Fruit fly (Drosophila melanogaster) whole organism, embryonic: ENCODE measurements around the gene CG7304.

Source experiments
- Ada2b ChIP-seq: fragments of 200-800 bp; sonication (Bioruptor generic); IDR thresholded peaks from 2 replicates; pipeline ENCODE4 v1.3.6; 2022; ENCODE audit warnings: missing biosample characterization, missing genetic modification characterization
- Antp ChIP-seq: fragments of 200-800 bp; sonication (Bioruptor generic); optimal IDR thresholded peaks from 3 replicates; lab custom pipeline; 2016; ENCODE audit warnings: missing biosample characterization, missing genetic modification characterization
- Asciz ChIP-seq: fragments of 200-800 bp; sonication (Bioruptor generic); optimal IDR thresholded peaks from 2 replicates; lab custom pipeline; 2017; ENCODE audit warnings: missing biosample characterization, mild to moderate bottlenecking, missing genetic modification characterization, missing genetic modification reagents
- Atf-2 ChIP-seq: fragments of 200-800 bp; sonication (Bioruptor generic); optimal IDR thresholded peaks from 2 replicates; lab custom pipeline; 2016; ENCODE audit warnings: missing biosample characterization, missing genetic modification characterization
- CG1024 ChIP-seq: fragments of 200-800 bp; sonication (Bioruptor generic); IDR thresholded peaks from 2 replicates; pipeline ENCODE4 v1.3.6; 2022; ENCODE audit warnings: missing biosample characterization, missing genetic modification characterization
- CG10462 ChIP-seq: fragments of 200-800 bp; sonication (Bioruptor generic); optimal IDR thresholded peaks from 2 replicates; lab custom pipeline; 2016; ENCODE audit warnings: missing biosample characterization, missing genetic modification characterization
- CG10543 ChIP-seq: fragments of 200-800 bp; sonication (Bioruptor generic); optimal IDR thresholded peaks from 3 replicates; lab custom pipeline; 2017; ENCODE audit warnings: missing biosample characterization, mild to moderate bottlenecking, missing genetic modification characterization, moderate library complexity
- CG12299 ChIP-seq: fragments of 200-800 bp; sonication (Bioruptor generic); optimal IDR thresholded peaks from 2 replicates; lab custom pipeline; 2018; ENCODE audit warnings: missing biosample characterization, mild to moderate bottlenecking, missing genetic modification characterization
- CG12391 ChIP-seq: fragments of 200-800 bp; sonication (Bioruptor generic); optimal IDR thresholded peaks from 3 replicates; lab custom pipeline; 2018; ENCODE audit warnings: missing biosample characterization, mild to moderate bottlenecking, missing genetic modification characterization, moderate library complexity
- CG12659 ChIP-seq: fragments of 200-800 bp; sonication (Bioruptor generic); optimal IDR thresholded peaks from 3 replicates; lab custom pipeline; 2017; ENCODE audit warnings: mild to moderate bottlenecking, missing biosample characterization, missing genetic modification reagents, missing genetic modification characterization
- CG12942 ChIP-seq: fragments of 200-800 bp; sonication (Bioruptor generic); optimal IDR thresholded peaks from 3 replicates; lab custom pipeline; 2016; ENCODE audit warnings: missing biosample characterization, missing genetic modification characterization
- CG14050 ChIP-seq: fragments of 200-800 bp; sonication (Bioruptor generic); IDR thresholded peaks from 3 replicates; pipeline ENCODE4 v1.3.6; 2022; ENCODE audit warnings: missing biosample characterization, missing genetic modification characterization
- CG14441 ChIP-seq: fragments of 200-800 bp; sonication (Bioruptor generic); IDR thresholded peaks from 2 replicates; pipeline ENCODE4 v1.3.6; 2022; ENCODE audit warnings: missing biosample characterization, missing genetic modification characterization
- CG14710 ChIP-seq: fragments of 200-800 bp; sonication (Bioruptor generic); optimal IDR thresholded peaks from 3 replicates; lab custom pipeline; 2019; ENCODE audit warnings: missing biosample characterization, mild to moderate bottlenecking, missing genetic modification characterization, moderate library complexity
- CG14860 ChIP-seq: fragments of 200-800 bp; sonication (Bioruptor generic); IDR thresholded peaks from 3 replicates; pipeline ENCODE4 v1.3.6; 2022; ENCODE audit warnings: missing biosample characterization, missing genetic modification characterization; ENCODE audit not compliant: partially characterized antibody
- CG15073 ChIP-seq: fragments of 200-800 bp; sonication (Bioruptor generic); optimal IDR thresholded peaks from 2 replicates; lab custom pipeline; 2016; ENCODE audit warnings: missing biosample characterization, missing genetic modification characterization
- CG15601 ChIP-seq: fragments of 200-800 bp; sonication (Bioruptor generic); optimal IDR thresholded peaks from 3 replicates; lab custom pipeline; 2019; ENCODE audit warnings: missing biosample characterization, mild to moderate bottlenecking, missing genetic modification characterization, moderate library complexity
- CG30020 ChIP-seq: fragments of 200-800 bp; optimal IDR thresholded peaks from 2 replicates; lab custom pipeline; 2019; ENCODE audit warnings: missing biosample characterization, mild to moderate bottlenecking, missing genetic modification characterization, moderate library complexity
- CG33213 ChIP-seq: fragments of 200-800 bp; sonication (Bioruptor generic); optimal IDR thresholded peaks from 3 replicates; lab custom pipeline; 2016; ENCODE audit warnings: missing biosample characterization, missing genetic modification characterization
- CG3847 ChIP-seq: fragments of 200-800 bp; sonication (Bioruptor generic); IDR thresholded peaks from 2 replicates; pipeline ENCODE4 v1.3.6; 2022; ENCODE audit warnings: missing biosample characterization, missing genetic modification characterization
- CG4617 ChIP-seq: fragments of 200-800 bp; sonication (Bioruptor generic); optimal IDR thresholded peaks from 3 replicates; lab custom pipeline; 2016; ENCODE audit warnings: missing biosample characterization, missing genetic modification characterization, borderline replicate concordance
- CG4730 ChIP-seq: fragments of 200-800 bp; sonication (Bioruptor generic); IDR thresholded peaks from 2 replicates; pipeline ENCODE4 v1.3.6; 2022; ENCODE audit warnings: missing biosample characterization, missing genetic modification characterization
- CG4820 ChIP-seq: fragments of 200-800 bp; sonication (Bioruptor generic); optimal IDR thresholded peaks from 3 replicates; lab custom pipeline; 2016; ENCODE audit warnings: missing biosample characterization, missing genetic modification characterization
- D19A ChIP-seq: fragments of 200-800 bp; optimal IDR thresholded peaks from 3 replicates; lab custom pipeline; 2019; ENCODE audit warnings: missing biosample characterization, mild to moderate bottlenecking, missing genetic modification characterization, moderate library complexity
- Doc2 ChIP-seq: fragments of 200-800 bp; sonication (Bioruptor generic); IDR thresholded peaks from 2 replicates; pipeline ENCODE4 v1.3.6; 2022; ENCODE audit warnings: missing biosample characterization, missing genetic modification characterization
- Dref ChIP-seq: fragments of 200-800 bp; sonication (Bioruptor generic); IDR thresholded peaks from 2 replicates; pipeline ENCODE4 v1.3.6; 2022; ENCODE audit warnings: missing biosample characterization, missing genetic modification characterization
- Fer1 ChIP-seq: fragments of 200-800 bp; sonication (Bioruptor generic); optimal IDR thresholded peaks from 2 replicates; lab custom pipeline; 2017; ENCODE audit warnings: missing biosample characterization, mild to moderate bottlenecking, missing genetic modification characterization
- HHEX ChIP-seq: fragments of 200-800 bp; sonication (Bioruptor generic); optimal IDR thresholded peaks from 3 replicates; lab custom pipeline; 2017; ENCODE audit warnings: missing biosample characterization, mild to moderate bottlenecking, missing genetic modification characterization, missing genetic modification reagents
- Hr78 ChIP-seq, 2 experiments: fragments of 200-800 bp in 1 of 2; fragments of >200 bp in 1 of 2; sonication (Bioruptor generic) in 1 of 2; optimal IDR thresholded peaks; 2 replicates each; lab custom pipeline; 2017 to 2019; ENCODE audit warnings: missing biosample characterization in 2 of 2, missing genetic modification characterization in 2 of 2, mild to moderate bottlenecking in 1 of 2, moderate library complexity in 1 of 2
- MESR4 ChIP-seq: fragments of 200-800 bp; sonication (Bioruptor generic); optimal IDR thresholded peaks from 2 replicates; lab custom pipeline; 2018; ENCODE audit warnings: missing biosample characterization, mild to moderate bottlenecking, missing genetic modification characterization, moderate library complexity
- NK7.1 ChIP-seq: fragments of 200-800 bp; sonication (Bioruptor generic); optimal IDR thresholded peaks from 3 replicates; lab custom pipeline; 2016; ENCODE audit warnings: missing biosample characterization, missing genetic modification characterization
- NfI ChIP-seq: fragments of 200-800 bp; sonication (Bioruptor generic); optimal IDR thresholded peaks from 3 replicates; lab custom pipeline; 2018; ENCODE audit warnings: missing biosample characterization, mild to moderate bottlenecking, missing genetic modification characterization, moderate library complexity
- Pdp1 ChIP-seq, 2 experiments: fragments of 200-800 bp; sonication (Bioruptor generic); optimal IDR thresholded peaks; 3 replicates each; lab custom pipeline; 2016; ENCODE audit warnings: missing biosample characterization in 2 of 2, missing genetic modification characterization in 2 of 2, mild to moderate bottlenecking in 1 of 2, moderate library complexity in 1 of 2
- bcd ChIP-seq: fragments of 200-800 bp; sonication (Bioruptor generic); optimal IDR thresholded peaks from 2 replicates; lab custom pipeline; 2017; ENCODE audit warnings: missing biosample characterization, mild to moderate bottlenecking, missing genetic modification characterization
- dm ChIP-seq: fragments of 200-800 bp; sonication (Bioruptor generic); optimal IDR thresholded peaks from 3 replicates; lab custom pipeline; 2016; ENCODE audit warnings: missing biosample characterization, missing genetic modification characterization
- dysf ChIP-seq: fragments of 200-800 bp; sonication (Bioruptor generic); IDR thresholded peaks from 3 replicates; pipeline ENCODE4 v1.3.6; 2022; ENCODE audit warnings: missing biosample characterization, missing genetic modification characterization
- fd96Cb ChIP-seq: fragments of 200-800 bp; sonication (Bioruptor generic); optimal IDR thresholded peaks from 2 replicates; lab custom pipeline; 2018; ENCODE audit warnings: missing biosample characterization, mild to moderate bottlenecking, missing genetic modification characterization, moderate library complexity
- ham ChIP-seq: fragments of 200-800 bp; sonication (Bioruptor generic); IDR thresholded peaks from 2 replicates; pipeline ENCODE4 v1.3.6; 2022; ENCODE audit warnings: missing biosample characterization, missing genetic modification characterization
- hbn ChIP-seq: fragments of 200-800 bp; sonication (Bioruptor generic); IDR thresholded peaks from 2 replicates; pipeline ENCODE4 v1.3.6; 2022; ENCODE audit warnings: missing biosample characterization, missing genetic modification characterization; ENCODE audit not compliant: partially characterized antibody
- insv ChIP-seq, 2 experiments: fragments of 200-800 bp; sonication (Bioruptor generic); optimal IDR thresholded peaks; 3 replicates each; lab custom pipeline; 2016 to 2018; ENCODE audit warnings: missing biosample characterization in 2 of 2, missing genetic modification characterization in 2 of 2
- knrl ChIP-seq: fragments of 200-800 bp; sonication (Bioruptor generic); IDR thresholded peaks from 3 replicates; pipeline ENCODE4 v1.3.6; 2022; ENCODE audit warnings: missing biosample characterization, missing genetic modification characterization; ENCODE audit not compliant: partially characterized antibody
- nau ChIP-seq: fragments of 200-800 bp; sonication (Bioruptor generic); optimal IDR thresholded peaks from 3 replicates; lab custom pipeline; 2017; ENCODE audit warnings: missing biosample characterization, mild to moderate bottlenecking, missing genetic modification characterization, missing genetic modification reagents
- oc ChIP-seq: fragments of 200-800 bp; sonication (Bioruptor generic); optimal IDR thresholded peaks from 2 replicates; lab custom pipeline; 2018; ENCODE audit warnings: missing biosample characterization, mild to moderate bottlenecking, missing genetic modification characterization, moderate library complexity
- ranshi ChIP-seq: fragments of 200-800 bp; sonication (Bioruptor generic); IDR thresholded peaks from 2 replicates; pipeline ENCODE4 v1.3.6; 2022; ENCODE audit warnings: missing biosample characterization, missing genetic modification characterization
- scrt ChIP-seq: fragments of 200-800 bp; sonication (Bioruptor generic); optimal IDR thresholded peaks from 2 replicates; lab custom pipeline; 2018; ENCODE audit warnings: missing biosample characterization, mild to moderate bottlenecking, missing genetic modification characterization, moderate library complexity
- tup ChIP-seq: fragments of 200-800 bp; sonication (Bioruptor generic); optimal IDR thresholded peaks from 2 replicates; lab custom pipeline; 2016; ENCODE audit warnings: missing biosample characterization, mild to moderate bottlenecking, missing genetic modification characterization, moderate library complexity
- vvl ChIP-seq: fragments of 200-800 bp; sonication (Bioruptor generic); IDR thresholded peaks from 2 replicates; pipeline ENCODE4 v1.3.6; 2022; ENCODE audit warnings: missing biosample characterization, missing genetic modification characterization
- zen2 ChIP-seq: fragments of 200-800 bp; sonication (Bioruptor generic); IDR thresholded peaks from 3 replicates; pipeline ENCODE4 v1.3.6; 2022; ENCODE audit warnings: missing biosample characterization, missing genetic modification characterization; ENCODE audit not compliant: partially characterized antibody

The CG7304 gene

dm6 chr3L:15690711-15691591 lies 11.4 kb downstream of the CG7304 start (continued):
- TF ChIP-seq CG15601 (tag; lab: Kevin White, UChicago) (peak; percentile 6), CG30020 (tag; lab: Kevin White, UChicago) (peak; percentile 67), CG15073 (GFP tag; lab: Kevin White, UChicago) (no peak), insv (GFP tag; optimal IDR thresholded peaks at IDR 0.05; lab: Kevin White, UChicago) (no peak), Fer1 (GFP tag; lab: Kevin White, UChicago) (peak; percentile 37), CG14860 (GFP tag; lab: Robert Waterston, UW) (no peak), CG10462 (GFP tag; lab: Kevin White, UChicago) (no peak), oc (tag; lab: Kevin White, UChicago) (no peak), HHEX (no peak), bcd (peak; percentile 37), NfI (GFP tag; lab: Kevin White, UChicago) (no peak), vvl (GFP tag; lab: Robert Waterston, UW) (no peak), Dref (GFP tag; lab: Robert Waterston, UW) (no peak), Ada2b (GFP tag; lab: Robert Waterston, UW) (peak; percentile 44), D19A (peak; percentile 24), CG12942 (GFP tag; lab: Kevin White, UChicago) (no peak), CG33213 (GFP tag; lab: Kevin White, UChicago) (no peak), CG3847 (GFP tag; lab: Robert Waterston, UW) (no peak), ham (GFP tag; lab: Robert Waterston, UW) (no peak), hbn (no peak), Atf-2 (GFP tag; lab: Kevin White, UChicago) (no peak), Antp (GFP tag; lab: Kevin White, UChicago) (peak; percentile 18), CG12391 (tag; lab: Kevin White, UChicago) (peak; percentile 59), Hr78 (GFP tag; optimal IDR thresholded peaks at IDR 0.05; lab: Kevin White, UChicago) (peak in 1 of 2 experiments; percentile 29), zen2 (GFP tag; lab: Robert Waterston, UW) (no peak), CG10543 (GFP tag; lab: Kevin White, UChicago) (peak; percentile 28), Asciz (GFP tag; lab: Kevin White, UChicago) (no peak), knrl (GFP tag; lab: Robert Waterston, UW) (no peak), CG14050 (no peak), ranshi (GFP tag; lab: Robert Waterston, UW) (0 out of 2 replicates have a peak, but pooled peaks have one; percentile 36), CG4617 (GFP tag; lab: Kevin White, UChicago) (no peak), tup (GFP tag; lab: Kevin White, UChicago) (no peak), CG4730 (GFP tag; lab: Robert Waterston, UW) (no peak), NK7.1 (peak; percentile 41), CG12299 (peak; percentile 3), CG4820 (GFP tag; lab: Kevin White, UChicago) (peak; percentile 64), dm (GFP tag; lab: Kevin White, UChicago) (no peak), dysf (GFP tag; lab: Robert Waterston, UW) (0 out of 3 replicates have a peak, but pooled peaks have one; percentile 21), Doc2 (no peak), CG12659 (GFP tag; lab: Kevin White, UChicago) (peak; percentile 4), CG1024 (GFP tag; lab: Robert Waterston, UW) (peak; percentile 31; the same call in 1 of the 2 replicates), scrt (GFP tag; lab: Kevin White, UChicago) (peak; percentile 18), MESR4 (GFP tag; lab: Kevin White, UChicago) (no peak), fd96Cb (peak; percentile 77), CG14710 (tag; lab: Kevin White, UChicago) (peak; percentile 77), CG14441 (GFP tag; lab: Robert Waterston, UW) (0 out of 2 replicates have a peak, but pooled peaks have one; percentile 19), Pdp1 (GFP tag; optimal IDR thresholded peaks at IDR 0.05; lab: Kevin White, UChicago) (no peak), nau (GFP tag; lab: Kevin White, UChicago) (peak; percentile 12)
